Worm (Caenorhabditis elegans) whole organism, L3 larva: ENCODE measurements around the gene Y45G12B.3.

ENCODE experiments used
- R02D3.7 ChIP-seq: fragments of 150-350 bp; optimal IDR thresholded peaks from 2 replicates; lab custom pipeline; 2014; ENCODE audit warnings: missing biosample characterization, missing genetic modification characterization
- ZK546.5 ChIP-seq: sonication (generic microtip); optimal IDR thresholded peaks from 2 replicates; lab custom pipeline; 2017; ENCODE audit warnings: missing biosample characterization, missing genetic modification characterization
- aly-2 ChIP-seq: fragments of 150-350 bp; optimal IDR thresholded peaks from 2 replicates; lab custom pipeline; 2014; ENCODE audit warnings: missing biosample characterization, missing genetic modification characterization
- ama-1 ChIP-seq: fragments of 150-350 bp; optimal IDR thresholded peaks from 2 replicates; lab custom pipeline; 2018
- ceh-16 ChIP-seq: sonication (generic microtip); optimal IDR thresholded peaks from 2 replicates; lab custom pipeline; 2017; ENCODE audit warnings: missing biosample characterization, missing genetic modification characterization
- ceh-28 ChIP-seq: fragments of 150-350 bp; optimal IDR thresholded peaks from 2 replicates; lab custom pipeline; 2014; ENCODE audit warnings: missing biosample characterization, missing genetic modification reagents, missing genetic modification characterization
- ceh-82 ChIP-seq: fragments of 150-350 bp; optimal IDR thresholded peaks from 2 replicates; lab custom pipeline; 2014; ENCODE audit warnings: missing biosample characterization, missing genetic modification characterization
- ceh-9 ChIP-seq: sonication (generic microtip); optimal IDR thresholded peaks from 2 replicates; lab custom pipeline; 2018; ENCODE audit warnings: missing biosample characterization, missing genetic modification characterization
- daf-12 ChIP-seq: fragments of 150-350 bp; optimal IDR thresholded peaks from 2 replicates; lab custom pipeline; 2014; ENCODE audit warnings: missing biosample characterization, missing genetic modification reagents, missing genetic modification characterization
- egl-27 ChIP-seq: sonication (generic microtip); optimal IDR thresholded peaks from 4 replicates; lab custom pipeline; 2017; ENCODE audit warnings: missing biosample characterization, missing genetic modification reagents, missing genetic modification characterization
- egl-5 ChIP-seq: fragments of 150-350 bp; optimal IDR thresholded peaks from 2 replicates; lab custom pipeline; 2017; ENCODE audit warnings: missing biosample characterization, missing genetic modification reagents, missing genetic modification characterization, inconsistent platforms
- elt-1 ChIP-seq: fragments of 150-350 bp; optimal IDR thresholded peaks from 2 replicates; lab custom pipeline; 2014; ENCODE audit warnings: missing biosample characterization, missing genetic modification characterization
- elt-2 ChIP-seq: sonication (generic microtip); optimal IDR thresholded peaks from 2 replicates; lab custom pipeline; 2016; ENCODE audit warnings: missing genetic modification reagents, mild to moderate bottlenecking, missing genetic modification characterization, missing compliant biosample characterization
- elt-3 ChIP-seq, 3 experiments: fragments of 150-350 bp in 1 of 3; sonication (generic microtip) in 2 of 3; optimal IDR thresholded peaks; 2 replicates in 2 of 3; 4 replicates in 1 of 3; lab custom pipeline; 2014 to 2017; ENCODE audit warnings: missing biosample characterization in 3 of 3, missing genetic modification characterization in 3 of 3
- eor-1 ChIP-seq, 2 experiments: fragments of 150-350 bp; optimal IDR thresholded peaks; 2 replicates each; lab custom pipeline; 2014 to 2018; ENCODE audit warnings: missing biosample characterization in 2 of 2, missing genetic modification characterization in 2 of 2
- fkh-10 ChIP-seq: sonication (generic microtip); optimal IDR thresholded peaks from 2 replicates; lab custom pipeline; 2017; ENCODE audit warnings: missing biosample characterization, missing genetic modification reagents, missing genetic modification characterization
- fkh-2 ChIP-seq: fragments of 150-350 bp; optimal IDR thresholded peaks from 2 replicates; lab custom pipeline; 2014; ENCODE audit warnings: missing biosample characterization, missing genetic modification reagents, missing genetic modification characterization
- fos-1 ChIP-seq: fragments of 150-350 bp; optimal IDR thresholded peaks from 2 replicates; lab custom pipeline; 2014; ENCODE audit warnings: missing biosample characterization, missing genetic modification characterization
- hmg-11 ChIP-seq: sonication (generic microtip); optimal IDR thresholded peaks from 2 replicates; lab custom pipeline; 2016; ENCODE audit warnings: missing genetic modification characterization, missing compliant biosample characterization
- jun-1 ChIP-seq: fragments of 150-350 bp; optimal IDR thresholded peaks from 2 replicates; lab custom pipeline; 2014; ENCODE audit warnings: missing biosample characterization, missing genetic modification reagents, missing genetic modification characterization
- lin-15B ChIP-seq: fragments of 150-350 bp; optimal IDR thresholded peaks from 2 replicates; lab custom pipeline; 2014; ENCODE audit warnings: missing biosample characterization, missing genetic modification characterization
- lin-39 ChIP-seq: fragments of 150-350 bp; optimal IDR thresholded peaks from 2 replicates; lab custom pipeline; 2018; ENCODE audit warnings: missing biosample characterization, missing genetic modification reagents, missing genetic modification characterization
- lsy-12 ChIP-seq: sonication (generic microtip); optimal IDR thresholded peaks from 2 replicates; lab custom pipeline; 2016; ENCODE audit warnings: mild to moderate bottlenecking, missing genetic modification characterization, missing compliant biosample characterization
- mdl-1 ChIP-seq: fragments of 150-350 bp; optimal IDR thresholded peaks from 2 replicates; lab custom pipeline; 2014; ENCODE audit warnings: missing biosample characterization, missing genetic modification characterization
- mml-1 ChIP-seq: fragments of 150-350 bp; sonication (generic microtip); optimal IDR thresholded peaks from 3 replicates; lab custom pipeline; 2014; ENCODE audit warnings: missing biosample characterization, missing genetic modification characterization
- nfya-1 ChIP-seq: sonication (generic microtip); optimal IDR thresholded peaks from 2 replicates; lab custom pipeline; 2017; ENCODE audit warnings: missing genetic modification characterization, mild to moderate bottlenecking, missing compliant biosample characterization, antibody characterized with exemption, moderate library complexity; ENCODE audit not compliant: insufficient read depth
- nhr-11 ChIP-seq: fragments of 150-350 bp; optimal IDR thresholded peaks from 2 replicates; lab custom pipeline; 2014; ENCODE audit warnings: missing biosample characterization, missing genetic modification characterization
- nhr-12 ChIP-seq: fragments of 150-350 bp; optimal IDR thresholded peaks from 2 replicates; lab custom pipeline; 2014; ENCODE audit warnings: missing biosample characterization, missing genetic modification characterization
- nhr-23 ChIP-seq: fragments of 150-350 bp; optimal IDR thresholded peaks from 2 replicates; lab custom pipeline; 2014; ENCODE audit warnings: missing biosample characterization, missing genetic modification reagents, missing genetic modification characterization
- nhr-237 ChIP-seq: fragments of 150-350 bp; optimal IDR thresholded peaks from 2 replicates; lab custom pipeline; 2014; ENCODE audit warnings: missing biosample characterization, missing genetic modification characterization
- nhr-25 ChIP-seq: sonication (generic microtip); optimal IDR thresholded peaks from 2 replicates; lab custom pipeline; 2017; ENCODE audit warnings: missing biosample characterization, missing genetic modification characterization
- nhr-28 ChIP-seq: fragments of 150-350 bp; optimal IDR thresholded peaks from 2 replicates; lab custom pipeline; 2014; ENCODE audit warnings: missing biosample characterization, missing genetic modification characterization
- nhr-43 ChIP-seq: sonication (generic microtip); optimal IDR thresholded peaks from 2 replicates; lab custom pipeline; 2016; ENCODE audit warnings: mild to moderate bottlenecking, missing genetic modification characterization, missing compliant biosample characterization; ENCODE audit not compliant: poor library complexity, severe bottlenecking
- nhr-67 ChIP-seq: fragments of 150-350 bp; optimal IDR thresholded peaks from 2 replicates; lab custom pipeline; 2014; ENCODE audit warnings: missing biosample characterization, missing genetic modification characterization
- nhr-76 ChIP-seq: fragments of 150-350 bp; sonication (generic microtip); optimal IDR thresholded peaks from 5 replicates; lab custom pipeline; 2014; ENCODE audit warnings: missing biosample characterization, missing genetic modification characterization
- nhr-77 ChIP-seq: fragments of 150-350 bp; optimal IDR thresholded peaks from 2 replicates; lab custom pipeline; 2014; ENCODE audit warnings: missing biosample characterization, missing genetic modification characterization
- pha-4 ChIP-seq: fragments of 150-350 bp; optimal IDR thresholded peaks from 2 replicates; lab custom pipeline; 2014; ENCODE audit warnings: missing biosample characterization, missing genetic modification reagents, missing genetic modification characterization
- pqm-1 ChIP-seq: fragments of 150-350 bp; optimal IDR thresholded peaks from 2 replicates; lab custom pipeline; 2017; ENCODE audit warnings: missing biosample characterization, missing genetic modification characterization, inconsistent platforms
- sea-2 ChIP-seq: fragments of 150-350 bp; sonication (generic microtip); optimal IDR thresholded peaks from 4 replicates; lab custom pipeline; 2014; ENCODE audit warnings: missing biosample characterization, missing genetic modification reagents, missing genetic modification characterization
- skn-1 ChIP-seq: fragments of 150-350 bp; optimal IDR thresholded peaks from 2 replicates; lab custom pipeline; 2014; ENCODE audit warnings: missing biosample characterization, missing genetic modification characterization
- snpc-4 ChIP-seq: fragments of 150-350 bp; optimal IDR thresholded peaks from 2 replicates; lab custom pipeline; 2014; ENCODE audit warnings: missing biosample characterization, missing genetic modification characterization
- tbx-2 ChIP-seq: sonication (generic microtip); optimal IDR thresholded peaks from 2 replicates; lab custom pipeline; 2016; ENCODE audit warnings: mild to moderate bottlenecking, missing genetic modification characterization, missing compliant biosample characterization
- unc-39 ChIP-seq: sonication (generic microtip); optimal IDR thresholded peaks from 4 replicates; lab custom pipeline; 2017; ENCODE audit warnings: missing biosample characterization, missing genetic modification characterization
- unc-62 ChIP-seq: fragments of 150-350 bp; sonication (generic microtip); optimal IDR thresholded peaks from 4 replicates; lab custom pipeline; 2014; ENCODE audit warnings: missing biosample characterization, missing genetic modification reagents, missing genetic modification characterization
- zag-1 ChIP-seq: fragments of 150-350 bp; optimal IDR thresholded peaks from 2 replicates; lab custom pipeline; 2014; ENCODE audit warnings: missing biosample characterization, missing genetic modification characterization
- ztf-11 ChIP-seq: fragments of 150-350 bp; optimal IDR thresholded peaks from 2 replicates; lab custom pipeline; 2014; ENCODE audit warnings: missing biosample characterization, missing genetic modification characterization
- ztf-4 ChIP-seq: fragments of 150-350 bp; optimal IDR thresholded peaks from 2 replicates; lab custom pipeline; 2014; ENCODE audit warnings: missing biosample characterization, missing genetic modification characterization

The Y45G12B.3 gene

ce11 chrV:2639035-2639434, 57.0 kb downstream of the Y45G12B.3 start, which contains the start of gene W02H5.2:
TSS of gene W02H5.2 (plus strand) at chrV:2639335.
- TF ChIP-seq unc-39 (tag; lab: Kevin White, UChicago), result no peak
- no peak for TF ChIP-seq tbx-2 (tag; lab: Kevin White, UChicago)
- no peak for TF ChIP-seq egl-5 (tag; lab: Kevin White, UChicago)
- no peak for TF ChIP-seq nhr-43 (tag; lab: Kevin White, UChicago)
- TF ChIP-seq snpc-4, result no peak
- no peak for TF ChIP-seq mdl-1 (tag; lab: Kevin White, UChicago)
- TF ChIP-seq nhr-67 (tag; lab: Kevin White, UChicago), result no peak
- no peak for TF ChIP-seq nhr-77 (tag; lab: Kevin White, UChicago)
- TF ChIP-seq ceh-9 (tag; lab: Kevin White, UChicago), result no peak
- no peak for TF ChIP-seq mml-1 (tag; lab: Kevin White, UChicago)
- no peak for TF ChIP-seq ceh-82 (tag; lab: Kevin White, UChicago)
- no peak for TF ChIP-seq fkh-2
- TF ChIP-seq nhr-12 (tag; lab: Kevin White, UChicago), result no peak
- no peak for TF ChIP-seq nhr-237 (tag; lab: Kevin White, UChicago)
- no peak for TF ChIP-seq ztf-4 (tag; lab: Kevin White, UChicago)
- no peak for TF ChIP-seq lsy-12
- TF ChIP-seq nhr-28, result no peak
- no peak for TF ChIP-seq sea-2
- TF ChIP-seq ama-1 (lab: Kevin White, UChicago), result no peak

ce11 chrV:2638545-2638944, 57.5 kb downstream of the Y45G12B.3 start, which contains the start of gene W02H5.19:
TSS of gene W02H5.19 (plus strand) at chrV:2638890.
- TF ChIP-seq fkh-2 (no peak), aly-2 (tag; lab: Kevin White, UChicago) (no peak), nhr-237 (tag; lab: Kevin White, UChicago) (no peak), skn-1 (no peak), ZK546.5 (no peak), ceh-9 (tag; lab: Kevin White, UChicago) (no peak), nhr-23 (tag; lab: Kevin White, UChicago) (peak; percentile 74), nhr-67 (tag; lab: Kevin White, UChicago) (no peak), nhr-11 (tag; lab: Kevin White, UChicago) (no peak), eor-1 (tag; optimal IDR thresholded peaks at IDR 0.05; lab: Kevin White, UChicago) (no peak), egl-27 (tag; lab: Kevin White, UChicago) (no peak), mml-1 (tag; lab: Kevin White, UChicago) (no peak), nhr-43 (tag; lab: Kevin White, UChicago) (peak; percentile 93), elt-3 (tag; optimal IDR thresholded peaks at IDR 0.05; lab: Kevin White, UChicago) (no peak), unc-39 (tag; lab: Kevin White, UChicago) (no peak), unc-62 (GFP tag; lab: Kevin White, UChicago) (no peak), nhr-28 (no peak), nhr-76 (tag; lab: Kevin White, UChicago) (no peak), ceh-16 (tag; lab: Kevin White, UChicago) (no peak), nhr-12 (tag; lab: Kevin White, UChicago) (no peak), ceh-82 (tag; lab: Kevin White, UChicago) (no peak), pha-4 (tag; lab: Kevin White, UChicago) (peak; percentile 69), nhr-25 (tag; lab: Kevin White, UChicago) (peak; percentile 7), ztf-4 (tag; lab: Kevin White, UChicago) (no peak), nfya-1 (peak; percentile 77), elt-2 (tag; lab: Kevin White, UChicago) (peak; percentile 24), ceh-28 (tag; lab: Kevin White, UChicago) (peak; percentile 6), hmg-11 (tag; lab: Kevin White, UChicago) (peak; percentile 64), elt-1 (tag; lab: Kevin White, UChicago) (no peak), egl-5 (tag; lab: Kevin White, UChicago) (no peak), ama-1 (lab: Kevin White, UChicago) (no peak), mdl-1 (tag; lab: Kevin White, UChicago) (no peak), nhr-77 (tag; lab: Kevin White, UChicago) (peak; percentile 51), tbx-2 (tag; lab: Kevin White, UChicago) (no peak), ztf-11 (tag; lab: Kevin White, UChicago) (no peak), lin-15B (tag; lab: Kevin White, UChicago) (peak; percentile 72), lsy-12 (peak; percentile 72), snpc-4 (peak; percentile 59), lin-39 (tag; lab: Kevin White, UChicago) (peak; percentile 57), zag-1 (no peak), R02D3.7 (tag; lab: Kevin White, UChicago) (peak; percentile 32), fkh-10 (GFP tag; lab: Kevin White, UChicago) (no peak), pqm-1 (tag; lab: Kevin White, UChicago) (peak; percentile 17), daf-12 (tag; lab: Kevin White, UChicago) (no peak), fos-1 (tag; lab: Kevin White, UChicago) (no peak), jun-1 (tag; lab: Kevin White, UChicago) (no peak), sea-2 (no peak)
